Worm (Caenorhabditis elegans) whole organism, early embryonic: ENCODE results near the gene F14D7.1.

Source experiments
- B0310.2 ChIP-seq: sonication (generic microtip); optimal IDR thresholded peaks from 2 replicates; lab custom pipeline; 2016; ENCODE audit warnings: mild to moderate bottlenecking, missing genetic modification characterization, missing compliant biosample characterization
- F13C5.2 ChIP-seq: sonication (generic microtip); optimal IDR thresholded peaks from 2 replicates; lab custom pipeline; 2017; ENCODE audit warnings: mild to moderate bottlenecking, missing genetic modification characterization, inconsistent platforms, missing compliant biosample characterization
- aly-1 ChIP-seq: sonication (generic microtip); optimal IDR thresholded peaks from 2 replicates; lab custom pipeline; 2016; ENCODE audit warnings: missing genetic modification characterization, missing compliant biosample characterization
- ama-1 ChIP-seq: fragments of 150-350 bp; optimal IDR thresholded peaks from 2 replicates; lab custom pipeline; 2014
- ceh-13 ChIP-seq: fragments of 200-800 bp; sonication (Bioruptor generic); optimal IDR thresholded peaks from 2 replicates; lab custom pipeline; 2018; ENCODE audit warnings: mild to moderate bottlenecking, missing genetic modification characterization, missing compliant biosample characterization
- ceh-36 ChIP-seq: sonication (generic microtip); optimal IDR thresholded peaks from 2 replicates; lab custom pipeline; 2016; ENCODE audit warnings: missing genetic modification characterization, inconsistent platforms, missing compliant biosample characterization
- ets-7 ChIP-seq: sonication (generic microtip); optimal IDR thresholded peaks from 2 replicates; lab custom pipeline; 2016; ENCODE audit warnings: missing genotype, missing genetic modification characterization, missing compliant biosample characterization
- flt-1 ChIP-seq: fragments of 200-800 bp; sonication (Bioruptor generic); IDR thresholded peaks from 2 replicates; pipeline ENCODE4 v1.3.6; 2022; ENCODE audit warnings: missing genetic modification characterization, missing compliant biosample characterization
- hmbx-1 ChIP-seq: sonication (generic microtip); optimal IDR thresholded peaks from 2 replicates; lab custom pipeline; 2016; ENCODE audit warnings: mild to moderate bottlenecking, missing genetic modification characterization, missing compliant biosample characterization
- hmg-4 ChIP-seq: fragments of 200-800 bp; sonication (Bioruptor generic); optimal IDR thresholded peaks from 2 replicates; lab custom pipeline; 2018; ENCODE audit warnings: mild to moderate bottlenecking, missing genetic modification characterization, missing compliant biosample characterization
- hnd-1 ChIP-seq: sonication (generic microtip); optimal IDR thresholded peaks from 2 replicates; lab custom pipeline; 2016; ENCODE audit warnings: missing genetic modification characterization, missing compliant biosample characterization
- pes-1 ChIP-seq: fragments of 200-800 bp; sonication (Bioruptor generic); IDR thresholded peaks from 2 replicates; pipeline ENCODE4 v1.3.6; 2022; ENCODE audit warnings: missing genetic modification reagents, missing genetic modification characterization, missing compliant biosample characterization
- scrt-1 ChIP-seq: fragments of 200-800 bp; sonication (Bioruptor generic); IDR thresholded peaks from 2 replicates; pipeline ENCODE4 v1.3.6; 2022; ENCODE audit warnings: missing genetic modification characterization, missing compliant biosample characterization
- sea-1 ChIP-seq: fragments of 200-800 bp; sonication (Bioruptor generic); conservative IDR thresholded peaks from 2 replicates; pipeline ENCODE4 v1.3.6; 2022; ENCODE audit warnings: missing genetic modification characterization, missing compliant biosample characterization
- tbx-11 ChIP-seq: fragments of 200-800 bp; sonication (Bioruptor generic); IDR thresholded peaks from 2 replicates; pipeline ENCODE4 v1.3.6; 2022; ENCODE audit warnings: missing genetic modification characterization, missing compliant biosample characterization
- tbx-37 ChIP-seq: fragments of 200-800 bp; sonication (Bioruptor generic); conservative IDR thresholded peaks from 2 replicates; pipeline ENCODE4 v1.3.6; 2022; ENCODE audit warnings: missing genetic modification reagents, missing genetic modification characterization, missing compliant biosample characterization
- tra-4 ChIP-seq: sonication (generic microtip); optimal IDR thresholded peaks from 2 replicates; lab custom pipeline; 2017; ENCODE audit warnings: missing genetic modification characterization, missing compliant biosample characterization

Gene F14D7.1

DNA sequence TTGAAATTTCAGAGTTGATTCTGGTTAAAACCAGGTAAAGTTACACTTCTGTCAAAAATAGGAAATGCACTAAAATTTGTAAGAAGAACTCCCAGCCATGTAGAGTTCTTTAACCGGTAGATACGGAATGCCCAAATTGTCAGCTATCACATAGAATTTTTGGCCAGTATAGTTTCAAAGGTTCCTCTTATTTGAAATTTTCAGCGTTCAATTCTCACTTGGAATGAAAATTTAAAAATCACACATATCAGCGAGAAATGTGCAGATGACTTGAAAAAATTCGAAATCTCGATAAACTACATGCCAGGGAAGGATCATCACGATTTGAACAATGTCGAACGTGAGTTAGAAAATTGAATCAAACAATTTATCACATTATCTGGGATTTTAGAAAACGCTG lies 7.2 kb upstream of the F14D7.1 start, which contains the start of gene F14D7.3:
TSS of gene F14D7.3 (plus strand) at position 301 of the 400 bp plus-strand sequence.
- no peak for TF ChIP-seq aly-1
- no peak for TF ChIP-seq hnd-1
- TF ChIP-seq sea-1 (GFP tag; lab: Robert Waterston, UW): no peak
- TF ChIP-seq B0310.2 (tag; lab: Kevin White, UChicago): no peak
- no peak for TF ChIP-seq tbx-37
- TF ChIP-seq hmbx-1 (tag; lab: Kevin White, UChicago): no peak
- TF ChIP-seq ets-7: no peak
- TF ChIP-seq F13C5.2 (tag; lab: Kevin White, UChicago): no peak
- TF ChIP-seq hmg-4: no peak
- no peak for TF ChIP-seq ceh-13
- TF ChIP-seq scrt-1 (GFP tag; lab: Robert Waterston, UW): no peak
- TF ChIP-seq tra-4 (tag; lab: Kevin White, UChicago): no peak
- no peak for TF ChIP-seq flt-1 (GFP tag; lab: Robert Waterston, UW)
- no peak for TF ChIP-seq tbx-11 (GFP tag; lab: Robert Waterston, UW)
- TF ChIP-seq pes-1 (GFP tag; lab: Robert Waterston, UW): no peak
- no peak for TF ChIP-seq ceh-36 (tag; lab: Kevin White, UChicago)
- no peak for TF ChIP-seq ama-1 (lab: Kevin White, UChicago)

- TF ChIP-seq ama-1 (lab: Kevin White, UChicago): no peak
- no peak for TF ChIP-seq ets-7
- no peak for TF ChIP-seq flt-1 (GFP tag; lab: Robert Waterston, UW)
- no peak for TF ChIP-seq B0310.2 (tag; lab: Kevin White, UChicago)
- no peak for TF ChIP-seq pes-1 (GFP tag; lab: Robert Waterston, UW)
- TF ChIP-seq scrt-1 (GFP tag; lab: Robert Waterston, UW): no peak
- TF ChIP-seq ceh-36 (tag; lab: Kevin White, UChicago): no peak
- no peak for TF ChIP-seq tbx-11 (GFP tag; lab: Robert Waterston, UW)
- TF ChIP-seq tra-4 (tag; lab: Kevin White, UChicago): no peak
- TF ChIP-seq ceh-13: no peak
Measured at ce11 chrV:14294396-14294795, 5.1 kb upstream of the F14D7.1 start, which contains the start of gene F14D7.9. TSS of gene F14D7.9 (plus strand) at chrV:14294696.

- TF ChIP-seq B0310.2 (tag; lab: Kevin White, UChicago): no peak
- no peak for TF ChIP-seq scrt-1 (GFP tag; lab: Robert Waterston, UW)
- no peak for TF ChIP-seq hmbx-1 (tag; lab: Kevin White, UChicago)
- TF ChIP-seq hnd-1: no peak
- no peak for TF ChIP-seq tra-4 (tag; lab: Kevin White, UChicago)
- TF ChIP-seq pes-1 (GFP tag; lab: Robert Waterston, UW): no peak
- TF ChIP-seq hmg-4: no peak
- no peak for TF ChIP-seq F13C5.2 (tag; lab: Kevin White, UChicago)
- no peak for TF ChIP-seq ceh-36 (tag; lab: Kevin White, UChicago)
- TF ChIP-seq tbx-11 (GFP tag; lab: Robert Waterston, UW): no peak
- TF ChIP-seq ama-1 (lab: Kevin White, UChicago): no peak
- TF ChIP-seq aly-1: no peak
- no peak for TF ChIP-seq tbx-37
Measured at ce11 chrV:14293667-14294194, 4.5 kb upstream of the F14D7.1 start, which contains the start of gene F14D7.2. TSS of gene F14D7.2 (minus strand) at chrV:14293717.

DNA sequence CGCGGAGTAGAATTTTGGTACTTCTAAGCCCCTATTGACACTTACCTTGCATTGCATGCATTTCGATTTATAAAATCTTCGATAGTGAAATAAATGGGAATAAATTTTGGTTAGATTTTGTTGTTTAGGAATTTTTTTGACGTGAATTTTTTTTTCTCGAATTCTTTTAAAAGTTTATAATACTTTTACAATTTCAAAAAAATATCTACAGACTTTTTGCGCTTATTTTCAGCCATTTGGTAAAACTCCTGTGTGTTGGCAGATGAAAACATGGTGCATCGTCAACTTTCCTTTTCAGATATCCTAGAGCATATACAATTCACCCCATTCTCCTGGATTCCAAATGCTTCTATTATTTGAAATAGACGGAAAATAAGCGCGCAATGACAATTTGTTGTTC lies 1.4 kb upstream of the F14D7.1 start, which contains the start of gene F14D7.18:
TSS of gene F14D7.18 (minus strand) at position 101 of the 400 bp plus-strand sequence.
- TF ChIP-seq F13C5.2 (tag; lab: Kevin White, UChicago) (no peak), aly-1 (no peak), hmbx-1 (tag; lab: Kevin White, UChicago) (no peak), ceh-36 (tag; lab: Kevin White, UChicago) (no peak), hmg-4 (no peak), tbx-11 (GFP tag; lab: Robert Waterston, UW) (no peak), pes-1 (GFP tag; lab: Robert Waterston, UW) (no peak), ceh-13 (no peak), ama-1 (lab: Kevin White, UChicago) (no peak), hnd-1 (no peak), tbx-37 (no peak), tra-4 (tag; lab: Kevin White, UChicago) (no peak), flt-1 (GFP tag; lab: Robert Waterston, UW) (no peak), sea-1 (GFP tag; lab: Robert Waterston, UW) (no peak), B0310.2 (tag; lab: Kevin White, UChicago) (no peak), scrt-1 (GFP tag; lab: Robert Waterston, UW) (no peak)

ce11 chrV:14285803-14286202 lies 3.5 kb downstream of the F14D7.1 start, which contains the start of gene F40G12.11:
TSS of gene F40G12.11 (plus strand) at chrV:14286171.
- no peak for TF ChIP-seq ceh-36 (tag; lab: Kevin White, UChicago)
- TF ChIP-seq ceh-13: no peak
- no peak for TF ChIP-seq F13C5.2 (tag; lab: Kevin White, UChicago)
- TF ChIP-seq scrt-1 (GFP tag; lab: Robert Waterston, UW): no peak
- no peak for TF ChIP-seq sea-1 (GFP tag; lab: Robert Waterston, UW)
- no peak for TF ChIP-seq tbx-11 (GFP tag; lab: Robert Waterston, UW)
- no peak for TF ChIP-seq ets-7
- TF ChIP-seq hmg-4: no peak
- TF ChIP-seq B0310.2 (tag; lab: Kevin White, UChicago): no peak
- TF ChIP-seq tbx-37: no peak
- TF ChIP-seq tra-4 (tag; lab: Kevin White, UChicago): no peak
- no peak for TF ChIP-seq pes-1 (GFP tag; lab: Robert Waterston, UW)
- no peak for TF ChIP-seq hnd-1
- no peak for TF ChIP-seq hmbx-1 (tag; lab: Kevin White, UChicago)
- TF ChIP-seq flt-1 (GFP tag; lab: Robert Waterston, UW): no peak
- TF ChIP-seq ama-1 (lab: Kevin White, UChicago): no peak
- no peak for TF ChIP-seq aly-1

DNA sequence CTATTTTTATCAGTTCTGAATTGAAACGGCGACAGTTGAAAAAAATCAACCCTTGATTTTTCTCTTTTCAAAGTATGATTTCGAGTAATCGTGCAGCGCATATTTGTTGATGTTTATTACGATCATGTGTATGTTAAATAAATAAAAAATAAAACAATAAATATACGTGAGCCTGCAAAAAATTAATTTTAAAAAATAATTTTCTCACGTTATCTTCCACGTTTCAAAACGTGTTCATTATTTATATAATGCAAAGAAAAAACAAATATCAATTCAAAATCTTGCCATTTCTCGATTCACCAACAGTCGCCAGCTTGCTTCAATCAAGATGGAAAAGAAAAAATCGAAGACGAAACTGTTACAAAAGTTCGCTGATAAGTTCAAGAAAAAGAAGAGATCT lies 6.0 kb downstream of the F14D7.1 start, which contains the start of gene F40G12.10:
TSS of gene F40G12.10 (plus strand) at position 301 of the 400 bp plus-strand sequence.
- TF ChIP-seq sea-1 (GFP tag; lab: Robert Waterston, UW) (no peak), scrt-1 (GFP tag; lab: Robert Waterston, UW) (no peak), tra-4 (tag; lab: Kevin White, UChicago) (no peak), tbx-37 (no peak), flt-1 (GFP tag; lab: Robert Waterston, UW) (no peak), ceh-13 (no peak), tbx-11 (GFP tag; lab: Robert Waterston, UW) (no peak), B0310.2 (tag; lab: Kevin White, UChicago) (no peak), ceh-36 (tag; lab: Kevin White, UChicago) (no peak), ets-7 (no peak), hmg-4 (no peak), ama-1 (lab: Kevin White, UChicago) (no peak), hnd-1 (no peak), hmbx-1 (tag; lab: Kevin White, UChicago) (no peak), aly-1 (no peak), pes-1 (GFP tag; lab: Robert Waterston, UW) (no peak), F13C5.2 (tag; lab: Kevin White, UChicago) (no peak)
